Fruit fly (Drosophila melanogaster) whole organism, wandering third instar larva: ENCODE measurements around the gene Capr.

ENCODE experiments used
- Abd-B ChIP-seq: fragments of >200 bp; optimal IDR thresholded peaks from 2 replicates; lab custom pipeline; 2017; ENCODE audit warnings: missing biosample characterization, missing genetic modification characterization
- CG32264 ChIP-seq: fragments of 200-800 bp; sonication (Bioruptor generic); optimal IDR thresholded peaks from 2 replicates; lab custom pipeline; 2016; ENCODE audit warnings: missing biosample characterization, missing genetic modification characterization
- CG9705 ChIP-seq: fragments of 200-800 bp; sonication (Bioruptor generic); optimal IDR thresholded peaks from 2 replicates; lab custom pipeline; 2018; ENCODE audit warnings: missing biosample characterization, mild to moderate bottlenecking, missing genetic modification characterization
- CrebA ChIP-seq: fragments of 200-800 bp; sonication (Bioruptor generic); optimal IDR thresholded peaks from 2 replicates; lab custom pipeline; 2016; ENCODE audit warnings: missing biosample characterization, mild to moderate bottlenecking, missing genetic modification characterization, borderline replicate concordance
- Dfd ChIP-seq: fragments of >200 bp; optimal IDR thresholded peaks from 2 replicates; lab custom pipeline; 2017; ENCODE audit warnings: missing biosample characterization, missing genetic modification characterization
- Dif ChIP-seq: fragments of 200-275, 200-300 bp; sonication (Bioruptor generic); optimal IDR thresholded peaks from 2 replicates; lab custom pipeline; 2018; ENCODE audit warnings: missing biosample characterization, missing genetic modification characterization; ENCODE audit not compliant: partially characterized antibody
- GATAd ChIP-seq: sonication (Bioruptor generic); optimal IDR thresholded peaks from 2 replicates; lab custom pipeline; 2016; ENCODE audit warnings: missing biosample characterization, missing genetic modification characterization
- HLH106 ChIP-seq: fragments of 200-800 bp; optimal IDR thresholded peaks from 3 replicates; lab custom pipeline; 2019; ENCODE audit warnings: missing biosample characterization, mild to moderate bottlenecking, missing genetic modification characterization, moderate library complexity
- Hnf4 ChIP-seq: fragments of 200-800 bp; sonication (Bioruptor generic); optimal IDR thresholded peaks from 2 replicates; lab custom pipeline; 2016; ENCODE audit warnings: missing biosample characterization, mild to moderate bottlenecking, missing genetic modification characterization
- Hr78 ChIP-seq: fragments of >200 bp; optimal IDR thresholded peaks from 2 replicates; lab custom pipeline; 2017; ENCODE audit warnings: missing biosample characterization, missing genetic modification characterization
- Hr83 ChIP-seq: fragments of 200-300 bp; sonication (Bioruptor generic); optimal IDR thresholded peaks from 2 replicates; lab custom pipeline; 2016; ENCODE audit warnings: missing biosample characterization, mild to moderate bottlenecking, missing genetic modification characterization, moderate library complexity; ENCODE audit not compliant: poor library complexity, severe bottlenecking
- Jra ChIP-seq: sonication (Bioruptor generic); optimal IDR thresholded peaks from 2 replicates; lab custom pipeline; 2016; ENCODE audit warnings: missing biosample characterization, missing genetic modification characterization
- Mio ChIP-seq: sonication (Bioruptor generic); optimal IDR thresholded peaks from 2 replicates; lab custom pipeline; 2016; ENCODE audit warnings: missing biosample characterization, missing genetic modification characterization
- Myc ChIP-seq: fragments of >200 bp; optimal IDR thresholded peaks from 2 replicates; lab custom pipeline; 2017
- N ChIP-seq: fragments of >200 bp; optimal IDR thresholded peaks from 2 replicates; lab custom pipeline; 2018; ENCODE audit warnings: missing biosample characterization, missing external identifiers, missing genetic modification characterization
- OdsH ChIP-seq: fragments of 200-800 bp; sonication (Bioruptor generic); optimal IDR thresholded peaks from 2 replicates; lab custom pipeline; 2016; ENCODE audit warnings: missing biosample characterization, mild to moderate bottlenecking, missing genetic modification characterization
- Rel ChIP-seq, 2 experiments: fragments of 200-800 bp; sonication (Bioruptor generic) in 1 of 2; optimal IDR thresholded peaks; 2 replicates in 1 of 2; 3 replicates in 1 of 2; lab custom pipeline; 2016 to 2019; ENCODE audit warnings: mild to moderate bottlenecking in 2 of 2, missing biosample characterization in 2 of 2, missing genetic modification characterization in 2 of 2, moderate library complexity in 1 of 2
- Sp1 ChIP-seq: fragments of 200-800 bp; sonication (Bioruptor generic); optimal IDR thresholded peaks from 3 replicates; lab custom pipeline; 2019; ENCODE audit warnings: missing biosample characterization, mild to moderate bottlenecking, missing genetic modification characterization, moderate library complexity
- Vsx2 ChIP-seq: fragments of 200-300, 225-300 bp; sonication (Bioruptor generic); optimal IDR thresholded peaks from 2 replicates; lab custom pipeline; 2018; ENCODE audit warnings: missing biosample characterization, missing genetic modification characterization; ENCODE audit not compliant: partially characterized antibody
- br ChIP-seq: fragments of 200-800 bp; sonication (Bioruptor generic); optimal IDR thresholded peaks from 2 replicates; lab custom pipeline; 2016; ENCODE audit warnings: missing biosample characterization, missing genetic modification characterization
- brk ChIP-seq: fragments of 200-800 bp; sonication (Bioruptor generic); optimal IDR thresholded peaks from 2 replicates; lab custom pipeline; 2016; ENCODE audit warnings: missing biosample characterization, mild to moderate bottlenecking, missing genetic modification characterization
- dl ChIP-seq, 2 experiments: fragments of 175-275, 200-275 bp in 1 of 2; fragments of 200-275 bp in 1 of 2; sonication (Bioruptor generic); optimal IDR thresholded peaks; lab custom pipeline; 2018; ENCODE audit warnings: mild to moderate bottlenecking in 2 of 2, missing biosample characterization in 2 of 2, missing genetic modification characterization in 2 of 2, moderate library complexity in 2 of 2; ENCODE audit not compliant: partially characterized antibody in 2 of 2, insufficient read depth in 1 of 2
- dmrt93B ChIP-seq: fragments of 200-800 bp; sonication (Bioruptor generic); optimal IDR thresholded peaks from 2 replicates; lab custom pipeline; 2018; ENCODE audit warnings: missing biosample characterization, mild to moderate bottlenecking, missing genetic modification characterization
- dsf ChIP-seq: sonication (Bioruptor generic); optimal IDR thresholded peaks from 2 replicates; lab custom pipeline; 2016; ENCODE audit warnings: missing biosample characterization, missing genetic modification characterization, borderline replicate concordance
- ey ChIP-seq: fragments of 200-800 bp; sonication (Bioruptor generic); optimal IDR thresholded peaks from 2 replicates; lab custom pipeline; 2016; ENCODE audit warnings: missing biosample characterization, missing genetic modification characterization
- foxo ChIP-seq, 2 experiments: fragments of 200-800 bp; sonication (Bioruptor generic); optimal IDR thresholded peaks; 2 replicates in 1 of 2; 3 replicates in 1 of 2; lab custom pipeline; 2016 to 2017; ENCODE audit warnings: missing biosample characterization in 2 of 2, missing genetic modification characterization in 2 of 2
- fru ChIP-seq: fragments of 200-800 bp; sonication (Bioruptor generic); optimal IDR thresholded peaks from 3 replicates; lab custom pipeline; 2016; ENCODE audit warnings: missing biosample characterization, mild to moderate bottlenecking, missing genetic modification characterization
- h ChIP-seq: fragments of 200-800 bp; sonication (Bioruptor generic); optimal IDR thresholded peaks from 3 replicates; lab custom pipeline; 2016; ENCODE audit warnings: missing biosample characterization, mild to moderate bottlenecking, missing genetic modification characterization
- jim ChIP-seq: fragments of 175-275, 200-325 bp; sonication (Bioruptor generic); optimal IDR thresholded peaks from 2 replicates; lab custom pipeline; 2016; ENCODE audit warnings: missing biosample characterization, mild to moderate bottlenecking, missing genetic modification characterization
- lola ChIP-seq: fragments of >200 bp; optimal IDR thresholded peaks from 2 replicates; lab custom pipeline; 2017; ENCODE audit warnings: missing biosample characterization, missing genetic modification characterization
- pan ChIP-seq: fragments of >200 bp; optimal IDR thresholded peaks from 2 replicates; lab custom pipeline; 2017
- psq ChIP-seq: fragments of 200-800 bp; sonication (Bioruptor generic); optimal IDR thresholded peaks from 3 replicates; lab custom pipeline; 2017; ENCODE audit warnings: missing biosample characterization, mild to moderate bottlenecking, missing genetic modification characterization, moderate library complexity
- rgr ChIP-seq: fragments of 200-800 bp; sonication (Bioruptor generic); optimal IDR thresholded peaks from 3 replicates; lab custom pipeline; 2016; ENCODE audit warnings: missing biosample characterization, mild to moderate bottlenecking, missing genetic modification characterization
- sage ChIP-seq: fragments of 200-800 bp; sonication (Bioruptor generic); optimal IDR thresholded peaks from 2 replicates; lab custom pipeline; 2016; ENCODE audit warnings: missing biosample characterization, mild to moderate bottlenecking, missing genetic modification characterization
- sv ChIP-seq: fragments of 200-800 bp; sonication (Bioruptor generic); optimal IDR thresholded peaks from 3 replicates; lab custom pipeline; 2016; ENCODE audit warnings: missing biosample characterization, missing genetic modification characterization
- tai ChIP-seq: sonication (Bioruptor generic); optimal IDR thresholded peaks from 2 replicates; lab custom pipeline; 2016; ENCODE audit warnings: missing biosample characterization, missing genetic modification characterization
- usp ChIP-seq: fragments of >200 bp; optimal IDR thresholded peaks from 2 replicates; lab custom pipeline; 2017; ENCODE audit warnings: missing biosample characterization, missing genetic modification characterization
- woc ChIP-seq: sonication (Bioruptor generic); optimal IDR thresholded peaks from 2 replicates; lab custom pipeline; 2016; ENCODE audit warnings: missing biosample characterization, mild to moderate bottlenecking, missing genetic modification characterization

Gene Capr

DNA sequence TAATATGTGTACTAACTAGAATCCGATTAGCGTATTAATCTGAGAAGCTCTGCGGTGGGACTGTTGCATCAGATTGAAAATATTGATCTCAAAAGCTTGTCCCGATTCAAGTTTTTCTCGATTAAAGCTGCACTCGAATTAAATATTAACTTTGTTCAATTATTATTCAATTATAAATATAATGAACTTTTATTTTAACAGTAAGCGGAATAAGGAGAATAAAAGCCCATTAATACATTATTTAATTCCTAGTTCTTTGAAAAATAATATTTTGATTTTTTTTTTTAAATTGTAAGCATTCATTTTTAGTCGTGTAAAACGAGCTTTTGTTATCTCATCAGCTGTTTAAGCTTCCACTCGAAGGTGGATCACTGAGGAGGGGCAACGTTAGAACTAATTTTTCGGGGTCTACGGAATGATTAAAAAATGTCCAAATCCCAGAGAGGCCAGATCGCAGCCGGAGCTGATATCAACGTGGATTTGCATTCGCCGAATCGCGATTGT lies 2.3 kb upstream of the Capr start, which contains the start of the genes GNBP2 and GNBP1:
TSS of gene GNBP2 (minus strand) at position 51 of the 504 bp plus-strand sequence.
TSS of gene GNBP1 (plus strand) at position 438 of the 504 bp plus-strand sequence.
- TF ChIP-seq br (GFP tag; lab: Kevin White, UChicago), result peak; percentile 64
- peak; percentile 68 for TF ChIP-seq ey (GFP tag; lab: Kevin White, UChicago)
- peak; percentile 30 for TF ChIP-seq dsf (GFP tag; lab: Kevin White, UChicago)
- no peak for TF ChIP-seq Rel (GFP tag; optimal IDR thresholded peaks at IDR 0.05; lab: Kevin White, UChicago)
- peak; percentile 40 for TF ChIP-seq Rel (tag; optimal IDR thresholded peaks at IDR 0.05; lab: Kevin White, UChicago)
- no peak for TF ChIP-seq Vsx2 (GFP tag; lab: Kevin White, UChicago)
- no peak for TF ChIP-seq dl (GFP tag; optimal IDR thresholded peaks at IDR 0.05; lab: Kevin White, UChicago; ENCODE audit: insufficient read depth in 1 of 2, partially characterized antibody in 2 of 2)
- no peak for TF ChIP-seq sv (GFP tag; lab: Kevin White, UChicago)
- peak; percentile 87 for TF ChIP-seq psq (GFP tag; lab: Kevin White, UChicago)
- no peak for TF ChIP-seq CG32264 (GFP tag; lab: Kevin White, UChicago)
- TF ChIP-seq foxo (GFP tag; optimal IDR thresholded peaks at IDR 0.05; lab: Kevin White, UChicago), result peak in 1 of 2 experiments; percentile 93
- TF ChIP-seq OdsH (GFP tag; lab: Kevin White, UChicago), result peak; percentile 93
- peak; percentile 66 for TF ChIP-seq Jra (GFP tag; lab: Kevin White, UChicago)
- no peak for TF ChIP-seq lola (GFP tag; lab: Kevin White, UChicago)
- TF ChIP-seq rgr, result peak; percentile 91
- no peak for TF ChIP-seq Myc
- TF ChIP-seq pan (lab: Kevin White, UChicago), result no peak
- TF ChIP-seq woc, result peak; percentile 55
- no peak for TF ChIP-seq Mio (GFP tag; lab: Kevin White, UChicago)
- peak; percentile 40 for TF ChIP-seq GATAd (GFP tag; lab: Kevin White, UChicago)
- TF ChIP-seq dmrt93B (GFP tag; lab: Kevin White, UChicago), result no peak
- peak; percentile 89 for TF ChIP-seq fru (GFP tag; lab: Kevin White, UChicago)
- no peak for TF ChIP-seq N (GFP tag; lab: Kevin White, UChicago)
- TF ChIP-seq Dif (GFP tag; lab: Kevin White, UChicago), result no peak
- no peak for TF ChIP-seq CrebA (GFP tag; lab: Kevin White, UChicago)
- TF ChIP-seq Sp1 (GFP tag; lab: Kevin White, UChicago), result peak; percentile 90
- no peak for TF ChIP-seq Dfd
- peak; percentile 91 for TF ChIP-seq brk (GFP tag; lab: Kevin White, UChicago)
- TF ChIP-seq usp (GFP tag; lab: Kevin White, UChicago), result no peak
- TF ChIP-seq jim (GFP tag; lab: Kevin White, UChicago), result no peak
- TF ChIP-seq Hr83 (GFP tag; lab: Kevin White, UChicago), result no peak
- no peak for TF ChIP-seq CG9705 (GFP tag; lab: Kevin White, UChicago)
- no peak for TF ChIP-seq Abd-B (GFP tag; lab: Kevin White, UChicago)
- peak; percentile 87 for TF ChIP-seq HLH106 (tag; lab: Kevin White, UChicago)
- TF ChIP-seq Hnf4 (GFP tag; lab: Kevin White, UChicago), result peak; percentile 80
- peak; percentile 71 for TF ChIP-seq sage (GFP tag; lab: Kevin White, UChicago)
- TF ChIP-seq Hr78 (GFP tag; lab: Kevin White, UChicago), result no peak
- no peak for TF ChIP-seq tai (GFP tag; lab: Kevin White, UChicago)
- peak; percentile 93 for TF ChIP-seq h (GFP tag; lab: Kevin White, UChicago)

DNA sequence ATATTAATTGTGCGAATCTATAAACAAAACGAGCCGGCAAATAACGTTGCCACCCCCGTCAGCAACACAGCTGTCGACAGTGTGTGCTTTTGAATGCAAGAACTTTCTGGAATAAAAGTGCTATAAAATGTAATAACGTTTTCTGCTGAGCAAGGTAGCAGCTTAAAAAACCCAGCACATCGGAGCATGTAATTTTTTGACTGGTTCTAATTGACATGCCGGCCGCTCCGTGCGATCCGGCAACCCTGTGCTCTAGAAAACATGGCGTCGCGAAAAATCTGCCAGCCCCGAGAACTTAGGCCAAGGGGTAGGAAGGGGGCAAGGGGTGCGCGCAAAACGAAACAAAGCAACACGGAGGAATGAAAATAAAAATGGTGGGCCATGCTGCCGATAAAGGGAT lies 921 bp downstream of the Capr start:
- no peak for TF ChIP-seq Myc
- TF ChIP-seq foxo (GFP tag; optimal IDR thresholded peaks at IDR 0.05; lab: Kevin White, UChicago), result peak in 1 of 2 experiments; percentile 73
- no peak for TF ChIP-seq Rel (GFP tag; optimal IDR thresholded peaks at IDR 0.05; lab: Kevin White, UChicago)
- peak; percentile 60 for TF ChIP-seq Rel (tag; optimal IDR thresholded peaks at IDR 0.05; lab: Kevin White, UChicago)
- peak; percentile 42 for TF ChIP-seq Jra (GFP tag; lab: Kevin White, UChicago)
- TF ChIP-seq rgr, result peak; percentile 77
- TF ChIP-seq dl (GFP tag; optimal IDR thresholded peaks at IDR 0.05; lab: Kevin White, UChicago; ENCODE audit: insufficient read depth in 1 of 2, partially characterized antibody in 2 of 2), result no peak
- TF ChIP-seq sv (GFP tag; lab: Kevin White, UChicago), result no peak
- peak; percentile 40 for TF ChIP-seq HLH106 (tag; lab: Kevin White, UChicago)
- peak; percentile 58 for TF ChIP-seq Hr83 (GFP tag; lab: Kevin White, UChicago)
- TF ChIP-seq OdsH (GFP tag; lab: Kevin White, UChicago), result peak; percentile 63
- peak; percentile 64 for TF ChIP-seq fru (GFP tag; lab: Kevin White, UChicago)
- TF ChIP-seq Abd-B (GFP tag; lab: Kevin White, UChicago), result no peak
- no peak for TF ChIP-seq dsf (GFP tag; lab: Kevin White, UChicago)
- TF ChIP-seq CrebA (GFP tag; lab: Kevin White, UChicago), result no peak
- peak; percentile 8 for TF ChIP-seq brk (GFP tag; lab: Kevin White, UChicago)
- peak; percentile 5 for TF ChIP-seq woc
- no peak for TF ChIP-seq jim (GFP tag; lab: Kevin White, UChicago)
- no peak for TF ChIP-seq Dfd
- peak; percentile 25 for TF ChIP-seq CG32264 (GFP tag; lab: Kevin White, UChicago)
- TF ChIP-seq Vsx2 (GFP tag; lab: Kevin White, UChicago), result no peak
- peak; percentile 75 for TF ChIP-seq h (GFP tag; lab: Kevin White, UChicago)
- no peak for TF ChIP-seq lola (GFP tag; lab: Kevin White, UChicago)
- no peak for TF ChIP-seq tai (GFP tag; lab: Kevin White, UChicago)
- TF ChIP-seq Mio (GFP tag; lab: Kevin White, UChicago), result no peak
- peak; percentile 68 for TF ChIP-seq psq (GFP tag; lab: Kevin White, UChicago)
- TF ChIP-seq dmrt93B (GFP tag; lab: Kevin White, UChicago), result no peak
- no peak for TF ChIP-seq usp (GFP tag; lab: Kevin White, UChicago)
- TF ChIP-seq sage (GFP tag; lab: Kevin White, UChicago), result no peak
- TF ChIP-seq Dif (GFP tag; lab: Kevin White, UChicago), result no peak
- peak; percentile 76 for TF ChIP-seq br (GFP tag; lab: Kevin White, UChicago)
- no peak for TF ChIP-seq N (GFP tag; lab: Kevin White, UChicago)
- peak; percentile 52 for TF ChIP-seq Sp1 (GFP tag; lab: Kevin White, UChicago)
- TF ChIP-seq ey (GFP tag; lab: Kevin White, UChicago), result peak; percentile 53
- peak; percentile 41 for TF ChIP-seq CG9705 (GFP tag; lab: Kevin White, UChicago)
